Worm (Caenorhabditis elegans) whole organism, L4 larva: ENCODE data around the gene Y53G8AM.7.
A peak's percentile ranks its signal among the peaks of the same experiment; 100 is the strongest.

Experiments
- F10B5.3 ChIP-seq: sonication (generic microtip); optimal IDR thresholded peaks from 2 replicates; lab custom pipeline; 2016; ENCODE audit warnings: mild to moderate bottlenecking, missing genetic modification characterization, missing compliant biosample characterization
- F26F4.8 ChIP-seq: fragments of 200-800 bp; sonication (Bioruptor generic); conservative IDR thresholded peaks from 2 replicates; pipeline ENCODE4 v1.3.6; 2022; ENCODE audit warnings: missing genetic modification characterization, missing compliant biosample characterization
- F49E8.2 ChIP-seq: sonication (generic microtip); optimal IDR thresholded peaks from 2 replicates; lab custom pipeline; 2016; ENCODE audit warnings: missing compliant biosample characterization, mild to moderate bottlenecking, missing genetic modification characterization, borderline replicate concordance
- R02D3.7 ChIP-seq: fragments of 150-350 bp; sonication (generic microtip); optimal IDR thresholded peaks from 3 replicates; lab custom pipeline; 2014; ENCODE audit warnings: missing biosample characterization, missing genetic modification characterization
- Y48G9A.11 ChIP-seq: fragments of 200-800 bp; sonication (Bioruptor generic); IDR thresholded peaks from 2 replicates; pipeline ENCODE4 v1.3.6; 2022; ENCODE audit warnings: missing genetic modification reagents, missing genetic modification characterization, missing compliant biosample characterization
- Y75B8A.6 ChIP-seq: fragments of 200-800 bp; sonication (Bioruptor generic); IDR thresholded peaks from 2 replicates; pipeline ENCODE4 v1.3.6; 2022; ENCODE audit warnings: missing genetic modification reagents, missing genetic modification characterization, missing compliant biosample characterization
- ZK546.5 ChIP-seq, 2 experiments: sonication (generic microtip); optimal IDR thresholded peaks; 2 replicates each; lab custom pipeline; 2017; ENCODE audit warnings: missing biosample characterization in 2 of 2, missing genetic modification characterization in 2 of 2
- aha-1 ChIP-seq: fragments of 150-350 bp; peaks from one replicate; lab custom pipeline; 2014; ENCODE audit warnings: missing biosample characterization, missing genetic modification characterization
- aly-2 ChIP-seq: sonication (generic microtip); optimal IDR thresholded peaks from 2 replicates; lab custom pipeline; 2018; ENCODE audit warnings: missing biosample characterization, missing genetic modification characterization
- ama-1 ChIP-seq: fragments of 150-350 bp; optimal IDR thresholded peaks from 2 replicates; lab custom pipeline; 2014; ENCODE audit warnings: inconsistent platforms, mixed read lengths
- arid-1 ChIP-seq: fragments of 200-800 bp; sonication (Bioruptor generic); conservative IDR thresholded peaks from 2 replicates; pipeline ENCODE4 v1.3.6; 2022; ENCODE audit warnings: missing genetic modification reagents, missing genetic modification characterization, missing compliant biosample characterization
- attf-4 ChIP-seq: sonication (generic microtip); optimal IDR thresholded peaks from 3 replicates; lab custom pipeline; 2017; ENCODE audit warnings: missing biosample characterization, missing genetic modification characterization
- ceh-20 ChIP-seq: fragments of 200-800 bp; sonication (Bioruptor generic); IDR thresholded peaks from 2 replicates; pipeline ENCODE4 v1.3.6; 2022; ENCODE audit warnings: missing genetic modification reagents, missing genetic modification characterization, missing compliant biosample characterization
- ceh-28 ChIP-seq: fragments of 150-350 bp; optimal IDR thresholded peaks from 2 replicates; lab custom pipeline; 2014; ENCODE audit warnings: missing biosample characterization, missing genetic modification reagents, missing genetic modification characterization
- ceh-32 ChIP-seq: sonication (generic microtip); optimal IDR thresholded peaks from 2 replicates; lab custom pipeline; 2016; ENCODE audit warnings: mild to moderate bottlenecking, missing genetic modification characterization, missing compliant biosample characterization; ENCODE audit not compliant: poor library complexity
- ceh-62 ChIP-seq: sonication (generic microtip); optimal IDR thresholded peaks from 2 replicates; lab custom pipeline; 2017; ENCODE audit warnings: missing biosample characterization, missing genetic modification characterization
- ceh-82 ChIP-seq: sonication (generic microtip); optimal IDR thresholded peaks from 2 replicates; lab custom pipeline; 2017; ENCODE audit warnings: missing biosample characterization, missing genetic modification characterization
- ces-1 ChIP-seq: fragments of 150-350 bp; sonication (generic microtip); optimal IDR thresholded peaks from 4 replicates; lab custom pipeline; 2014; ENCODE audit warnings: missing biosample characterization, missing genetic modification reagents, missing genetic modification characterization
- cey-2 ChIP-seq: sonication (generic microtip); optimal IDR thresholded peaks from 3 replicates; lab custom pipeline; 2017; ENCODE audit warnings: missing genetic modification characterization, mild to moderate bottlenecking, missing compliant biosample characterization, antibody characterized with exemption, borderline replicate concordance; ENCODE audit not compliant: insufficient read depth
- ctbp-1 ChIP-seq: fragments of 200-800 bp; sonication (Bioruptor generic); IDR thresholded peaks from 2 replicates; pipeline ENCODE4 v1.3.6; 2022; ENCODE audit warnings: missing genetic modification reagents, missing genetic modification characterization, missing compliant biosample characterization
- daf-12 ChIP-seq: fragments of 150-350 bp; optimal IDR thresholded peaks from 2 replicates; lab custom pipeline; 2014; ENCODE audit warnings: missing biosample characterization, missing genetic modification reagents, missing genetic modification characterization
- daf-8 ChIP-seq: fragments of 200-800 bp; sonication (Bioruptor generic); IDR thresholded peaks from 2 replicates; pipeline ENCODE4 v1.3.6; 2022; ENCODE audit warnings: missing genetic modification characterization, missing compliant biosample characterization
- dmd-8 ChIP-seq: fragments of 200-800 bp; sonication (Bioruptor generic); IDR thresholded peaks from 2 replicates; pipeline ENCODE4 v1.3.6; 2022; ENCODE audit warnings: missing genetic modification characterization, missing compliant biosample characterization
- duxl-1 ChIP-seq: sonication (generic microtip); optimal IDR thresholded peaks from 2 replicates; lab custom pipeline; 2016; ENCODE audit warnings: mild to moderate bottlenecking, missing genetic modification characterization, moderate library complexity, missing compliant biosample characterization; ENCODE audit not compliant: poor library complexity
- dve-1 ChIP-seq: sonication (generic microtip); optimal IDR thresholded peaks from 2 replicates; lab custom pipeline; 2017; ENCODE audit warnings: antibody characterized with exemption, mild to moderate bottlenecking, missing genetic modification characterization, missing compliant biosample characterization; ENCODE audit not compliant: insufficient read depth
- egl-43 ChIP-seq: fragments of 200-800 bp; sonication (Bioruptor generic); IDR thresholded peaks from 2 replicates; pipeline ENCODE4 v1.3.6; 2022; ENCODE audit warnings: missing genetic modification reagents, missing genetic modification characterization, missing compliant biosample characterization
- fos-1 ChIP-seq: fragments of 150-350 bp; optimal IDR thresholded peaks from 2 replicates; lab custom pipeline; 2014; ENCODE audit warnings: missing biosample characterization, missing genetic modification characterization
- gei-8 ChIP-seq: fragments of 200-800 bp; sonication (Bioruptor generic); optimal IDR thresholded peaks from 2 replicates; lab custom pipeline; 2018; ENCODE audit warnings: mild to moderate bottlenecking, missing genetic modification characterization, missing compliant biosample characterization
- hlh-30 ChIP-seq: sonication (generic microtip); optimal IDR thresholded peaks from 2 replicates; lab custom pipeline; 2017; ENCODE audit warnings: antibody characterized with exemption, mild to moderate bottlenecking, missing genetic modification characterization, missing compliant biosample characterization; ENCODE audit not compliant: insufficient read depth
- lin-1 ChIP-seq: fragments of 200-800 bp; sonication (Bioruptor generic); IDR thresholded peaks from 2 replicates; pipeline ENCODE4 v1.3.6; 2022; ENCODE audit warnings: missing genetic modification reagents, missing genetic modification characterization, missing compliant biosample characterization
- lin-15B ChIP-seq: fragments of 150-350 bp; sonication (generic microtip); optimal IDR thresholded peaks from 3 replicates; lab custom pipeline; 2014; ENCODE audit warnings: missing biosample characterization, missing genetic modification characterization
- lir-3 ChIP-seq: sonication (generic microtip); optimal IDR thresholded peaks from 2 replicates; lab custom pipeline; 2016; ENCODE audit warnings: mild to moderate bottlenecking, missing genetic modification characterization, missing compliant biosample characterization
- madf-5 ChIP-seq, 2 experiments: fragments of 200-800 bp; sonication (Bioruptor generic); IDR thresholded peaks; 2 replicates each; pipeline ENCODE4 v1.3.6; 2022; ENCODE audit warnings: missing compliant biosample characterization in 2 of 2, missing genetic modification characterization in 2 of 2
- mep-1 ChIP-seq: fragments of 150-350 bp; sonication (generic microtip); optimal IDR thresholded peaks from 3 replicates; lab custom pipeline; 2014; ENCODE audit warnings: missing biosample characterization, missing genetic modification characterization
- mxl-2 ChIP-seq: fragments of 200-800 bp; sonication (Bioruptor generic); conservative IDR thresholded peaks from 2 replicates; pipeline ENCODE4 v1.3.6; 2022; ENCODE audit warnings: missing genetic modification reagents, missing genetic modification characterization, missing compliant biosample characterization
- mxl-3 ChIP-seq: fragments of 200-800 bp; sonication (Bioruptor generic); optimal IDR thresholded peaks from 2 replicates; lab custom pipeline; 2018; ENCODE audit warnings: mild to moderate bottlenecking, missing genetic modification characterization, missing compliant biosample characterization
- nhr-102 ChIP-seq: sonication (generic microtip); optimal IDR thresholded peaks from 2 replicates; lab custom pipeline; 2016; ENCODE audit warnings: mild to moderate bottlenecking, missing genetic modification characterization, moderate library complexity, missing compliant biosample characterization
- nhr-11 ChIP-seq: fragments of 150-350 bp; optimal IDR thresholded peaks from 2 replicates; lab custom pipeline; 2014; ENCODE audit warnings: missing biosample characterization, missing genetic modification characterization
- nhr-237 ChIP-seq: sonication (generic microtip); optimal IDR thresholded peaks from 2 replicates; lab custom pipeline; 2017; ENCODE audit warnings: missing biosample characterization, missing genetic modification characterization
- nhr-25 ChIP-seq: sonication (generic microtip); optimal IDR thresholded peaks from 2 replicates; lab custom pipeline; 2017; ENCODE audit warnings: missing genetic modification characterization, mild to moderate bottlenecking, missing compliant biosample characterization, antibody characterized with exemption, moderate library complexity, borderline replicate concordance; ENCODE audit not compliant: insufficient read depth
- nhr-42 ChIP-seq: fragments of 200-800 bp; sonication (Bioruptor generic); IDR thresholded peaks from 2 replicates; pipeline ENCODE4 v1.3.6; 2022; ENCODE audit warnings: missing genetic modification characterization, missing compliant biosample characterization
- nhr-48 ChIP-seq: sonication (generic microtip); optimal IDR thresholded peaks from 2 replicates; lab custom pipeline; 2016; ENCODE audit warnings: mild to moderate bottlenecking, missing genetic modification characterization, missing compliant biosample characterization
- nhr-76 ChIP-seq: fragments of 150-350 bp; optimal IDR thresholded peaks from 2 replicates; lab custom pipeline; 2014; ENCODE audit warnings: missing biosample characterization, missing genetic modification characterization
- pqm-1 ChIP-seq: sonication (generic microtip); optimal IDR thresholded peaks from 2 replicates; lab custom pipeline; 2017; ENCODE audit warnings: missing biosample characterization, missing genetic modification characterization
- rbr-2 ChIP-seq: sonication (generic microtip); optimal IDR thresholded peaks from 2 replicates; lab custom pipeline; 2016; ENCODE audit warnings: missing genotype, missing genetic modification characterization, missing compliant biosample characterization
- sdz-12 ChIP-seq: fragments of 200-800 bp; sonication (Bioruptor generic); optimal IDR thresholded peaks from 2 replicates; lab custom pipeline; 2018; ENCODE audit warnings: mild to moderate bottlenecking, missing genetic modification characterization, missing compliant biosample characterization
- snpc-4 ChIP-seq: fragments of 150-350 bp; optimal IDR thresholded peaks from 2 replicates; lab custom pipeline; 2014; ENCODE audit warnings: missing biosample characterization, missing genetic modification characterization
- tra-1 ChIP-seq: fragments of 200-800 bp; sonication (Bioruptor generic); IDR thresholded peaks from 2 replicates; pipeline ENCODE4 v1.3.6; 2022; ENCODE audit warnings: missing genetic modification reagents, missing genetic modification characterization, missing compliant biosample characterization
- unc-62 ChIP-seq, 3 experiments: fragments of 150-350 bp in 1 of 3; sonication (generic microtip); optimal IDR thresholded peaks in 2 of 3; peaks in 1 of 3; 1 replicate in 1 of 3; 2 replicates in 2 of 3; lab custom pipeline; 2014 to 2017; ENCODE audit warnings: missing biosample characterization in 3 of 3, missing genetic modification characterization in 3 of 3, missing genetic modification reagents in 3 of 3, missing genotype in 1 of 3
- zfp-2 ChIP-seq: sonication (generic microtip); optimal IDR thresholded peaks from 2 replicates; lab custom pipeline; 2016; ENCODE audit warnings: mild to moderate bottlenecking, missing genetic modification characterization, missing compliant biosample characterization
- ztf-11 ChIP-seq: fragments of 150-350 bp; optimal IDR thresholded peaks from 2 replicates; lab custom pipeline; 2014; ENCODE audit warnings: missing biosample characterization, missing genetic modification characterization

The Y53G8AM.7 gene

ce11 chrIII:3271682-3272081 is 5.2 kb upstream of the Y53G8AM.7 start:
- TF ChIP-seq daf-8 = no peak
- TF ChIP-seq snpc-4 = no peak
- TF ChIP-seq ZK546.5 (tag; optimal IDR thresholded peaks at IDR 0.05; lab: Kevin White, UChicago) = no peak
- TF ChIP-seq ceh-28 (tag; lab: Kevin White, UChicago) = no peak
- no peak for TF ChIP-seq lin-15B (tag; lab: Kevin White, UChicago)
- TF ChIP-seq F26F4.8 = no peak
- peak; percentile 50 for TF ChIP-seq rbr-2
- TF ChIP-seq nhr-237 = no peak
- TF ChIP-seq unc-62 (GFP tag; optimal IDR thresholded peaks at IDR 0.05 in 1 of 2; lab: Kevin White, UChicago) = peak in 1 of 2 experiments; percentile 38
- TF ChIP-seq unc-62 (tag; optimal IDR thresholded peaks at IDR 0.05; lab: Kevin White, UChicago) = no peak
- no peak for TF ChIP-seq mxl-3 (GFP tag; lab: Kevin White, UChicago)
- no peak for TF ChIP-seq duxl-1 (tag; lab: Kevin White, UChicago)
- no peak for TF ChIP-seq tra-1 (GFP tag; lab: Robert Waterston, UW)
- TF ChIP-seq daf-12 (tag; lab: Kevin White, UChicago) = no peak
- TF ChIP-seq pqm-1 (tag; lab: Kevin White, UChicago) = no peak
- no peak for TF ChIP-seq Y75B8A.6
- TF ChIP-seq ctbp-1 (GFP tag; lab: Robert Waterston, UW) = 0 out of 2 replicates have a peak, but pooled peaks have one; percentile 36
- TF ChIP-seq dve-1 (tag; lab: Kevin White, UChicago) = peak; percentile 78
- TF ChIP-seq nhr-102 (tag; lab: Kevin White, UChicago) = peak; percentile 27
- TF ChIP-seq ceh-82 (tag; lab: Kevin White, UChicago) = no peak
- no peak for TF ChIP-seq ceh-62 (tag; lab: Kevin White, UChicago)
- no peak for TF ChIP-seq lin-1 (GFP tag; lab: Robert Waterston, UW)
- peak; percentile 85 for TF ChIP-seq hlh-30 (tag; lab: Kevin White, UChicago)
- TF ChIP-seq egl-43 = 0 out of 2 replicates have a peak, but pooled peaks have one; percentile 54
- no peak for TF ChIP-seq nhr-76 (tag; lab: Kevin White, UChicago)
- no peak for TF ChIP-seq nhr-11
- TF ChIP-seq mxl-2 (GFP tag; lab: Robert Waterston, UW) = 0 out of 2 replicates have a peak, but pooled peaks have one; percentile 46
- no peak for TF ChIP-seq madf-5 (GFP tag; IDR thresholded peaks at IDR 0.05; lab: Robert Waterston, UW)
- TF ChIP-seq mep-1 (tag; lab: Kevin White, UChicago) = peak; percentile 84
- TF ChIP-seq ceh-20 = peak; percentile 35; the same call in 1 of the 2 replicates
- TF ChIP-seq sdz-12 = no peak
- no peak for TF ChIP-seq ceh-32 (tag; lab: Kevin White, UChicago)
- TF ChIP-seq gei-8 (GFP tag; lab: Kevin White, UChicago) = no peak
- no peak for TF ChIP-seq Y48G9A.11
- TF ChIP-seq ama-1 = no peak
- no peak for TF ChIP-seq ces-1
- peak; percentile 49 for TF ChIP-seq nhr-48 (tag; lab: Kevin White, UChicago)
- TF ChIP-seq ztf-11 (tag; lab: Kevin White, UChicago) = no peak
- TF ChIP-seq lir-3 (tag; lab: Kevin White, UChicago) = no peak
- no peak for TF ChIP-seq arid-1 (GFP tag; lab: Robert Waterston, UW)
- peak; percentile 73 for TF ChIP-seq nhr-25 (tag; lab: Kevin White, UChicago)
- TF ChIP-seq F49E8.2 (tag; lab: Kevin White, UChicago) = no peak
- no peak for TF ChIP-seq cey-2 (tag; lab: Kevin White, UChicago)
- TF ChIP-seq R02D3.7 (tag; lab: Kevin White, UChicago) = no peak
- no peak for TF ChIP-seq fos-1 (tag; lab: Kevin White, UChicago)
- no peak for TF ChIP-seq attf-4 (tag; lab: Kevin White, UChicago)
- no peak for TF ChIP-seq zfp-2 (tag; lab: Kevin White, UChicago)
- TF ChIP-seq F10B5.3 (tag; lab: Kevin White, UChicago) = peak; percentile 7
- TF ChIP-seq aly-2 (tag; lab: Kevin White, UChicago) = no peak
- TF ChIP-seq dmd-8 = no peak
- no peak for TF ChIP-seq nhr-42 (GFP tag; lab: Robert Waterston, UW)
- TF ChIP-seq aha-1 = peak; percentile 58
